Fruit fly (Drosophila melanogaster) whole organism, embryonic: ENCODE data around the gene opa.
A peak's percentile ranks its signal among the peaks of the same experiment; 100 is the strongest.

ENCODE experiments used
- Atf3 ChIP-seq: fragments of 200-800 bp; sonication (Bioruptor generic); optimal IDR thresholded peaks from 3 replicates; lab custom pipeline; 2016; ENCODE audit warnings: missing biosample characterization, missing genetic modification characterization
- BEAF-32 ChIP-seq: fragments of 200-800 bp; sonication (Bioruptor generic); optimal IDR thresholded peaks from 3 replicates; lab custom pipeline; 2017; ENCODE audit warnings: missing biosample characterization, missing genetic modification characterization, mild to moderate bottlenecking, moderate library complexity, missing genetic modification reagents
- CG10267 ChIP-seq: fragments of 200-800 bp; sonication (Bioruptor generic); optimal IDR thresholded peaks from 2 replicates; lab custom pipeline; 2018; ENCODE audit warnings: missing biosample characterization, mild to moderate bottlenecking, missing genetic modification characterization, moderate library complexity
- CG12219 ChIP-seq: fragments of 200-800 bp; sonication (Bioruptor generic); optimal IDR thresholded peaks from 3 replicates; lab custom pipeline; 2018; ENCODE audit warnings: missing biosample characterization, mild to moderate bottlenecking, missing genetic modification characterization
- CG14441 ChIP-seq: fragments of 200-800 bp; sonication (Bioruptor generic); IDR thresholded peaks from 2 replicates; pipeline ENCODE4 v1.3.6; 2022; ENCODE audit warnings: missing biosample characterization, missing genetic modification characterization
- CG15479 ChIP-seq: fragments of 200-800 bp; sonication (Bioruptor generic); optimal IDR thresholded peaks from 3 replicates; lab custom pipeline; 2019; ENCODE audit warnings: missing biosample characterization, mild to moderate bottlenecking, missing genetic modification characterization, moderate library complexity
- CG16813 ChIP-seq: fragments of 200-800 bp; sonication (Bioruptor generic); IDR thresholded peaks from 3 replicates; pipeline ENCODE4 v1.3.6; 2022; ENCODE audit warnings: missing biosample characterization, missing genetic modification characterization; ENCODE audit not compliant: partially characterized antibody
- CG2116 ChIP-seq: fragments of 200-800 bp; sonication (Bioruptor generic); optimal IDR thresholded peaks from 3 replicates; lab custom pipeline; 2018; ENCODE audit warnings: missing biosample characterization, mild to moderate bottlenecking, missing genetic modification characterization
- CG3163 ChIP-seq: fragments of 200-800 bp; sonication (Bioruptor generic); optimal IDR thresholded peaks from 3 replicates; lab custom pipeline; 2016; ENCODE audit warnings: missing biosample characterization, missing genetic modification characterization
- CG3407 ChIP-seq: fragments of 200-800 bp; sonication (Bioruptor generic); optimal IDR thresholded peaks from 2 replicates; lab custom pipeline; 2018; ENCODE audit warnings: missing biosample characterization, mild to moderate bottlenecking, missing genetic modification characterization
- CG3838 ChIP-seq: fragments of 200-800 bp; sonication (Bioruptor generic); optimal IDR thresholded peaks from 3 replicates; lab custom pipeline; 2016; ENCODE audit warnings: missing biosample characterization, missing genetic modification characterization
- CG4424 ChIP-seq: fragments of 200-800 bp; sonication (Bioruptor generic); optimal IDR thresholded peaks from 3 replicates; lab custom pipeline; 2016; ENCODE audit warnings: missing biosample characterization, missing genetic modification characterization
- CG6813 ChIP-seq: fragments of 200-800 bp; sonication (Bioruptor generic); optimal IDR thresholded peaks from 2 replicates; lab custom pipeline; 2017; ENCODE audit warnings: missing biosample characterization, missing genetic modification characterization, mild to moderate bottlenecking, moderate library complexity, missing genetic modification reagents
- CG7271 ChIP-seq: fragments of 200-800 bp; sonication (Bioruptor generic); optimal IDR thresholded peaks from 2 replicates; lab custom pipeline; 2018; ENCODE audit warnings: missing biosample characterization, mild to moderate bottlenecking, missing genetic modification characterization, moderate library complexity
- CG7357 ChIP-seq: fragments of 200-800 bp; sonication (Bioruptor generic); IDR thresholded peaks from 3 replicates; pipeline ENCODE4 v1.3.6; 2022; ENCODE audit warnings: missing biosample characterization, missing genetic modification characterization
- CG7556 ChIP-seq: fragments of 200-800 bp; sonication (Bioruptor generic); optimal IDR thresholded peaks from 2 replicates; lab custom pipeline; 2017; ENCODE audit warnings: missing biosample characterization, mild to moderate bottlenecking, missing genetic modification characterization
- CG9437 ChIP-seq: fragments of 200-800 bp; sonication (Bioruptor generic); optimal IDR thresholded peaks from 2 replicates; lab custom pipeline; 2018; ENCODE audit warnings: missing biosample characterization, mild to moderate bottlenecking, missing genetic modification characterization
- Camta ChIP-seq: fragments of 200-800 bp; sonication (Bioruptor generic); optimal IDR thresholded peaks from 2 replicates; lab custom pipeline; 2016; ENCODE audit warnings: missing biosample characterization, missing genetic modification characterization
- D ChIP-seq, 2 experiments: fragments of 200-800 bp in 1 of 2; fragments of >200 bp in 1 of 2; sonication (Bioruptor generic) in 1 of 2; optimal IDR thresholded peaks; 2 replicates in 1 of 2; 3 replicates in 1 of 2; lab custom pipeline; 2017; ENCODE audit warnings: mild to moderate bottlenecking in 1 of 2, missing biosample characterization in 1 of 2, missing genetic modification characterization in 1 of 2, missing genetic modification reagents in 1 of 2
- Drgx ChIP-seq: fragments of 200-800 bp; sonication (Bioruptor generic); IDR thresholded peaks from 2 replicates; pipeline ENCODE4 v1.3.6; 2022; ENCODE audit warnings: missing biosample characterization, missing genetic modification characterization
- E2f2 ChIP-seq: fragments of 200-800 bp; sonication (Bioruptor generic); IDR thresholded peaks from 2 replicates; pipeline ENCODE4 v1.3.6; 2022; ENCODE audit warnings: missing biosample characterization, missing genetic modification characterization
- Fer1 ChIP-seq: fragments of 200-800 bp; sonication (Bioruptor generic); optimal IDR thresholded peaks from 2 replicates; lab custom pipeline; 2017; ENCODE audit warnings: missing biosample characterization, mild to moderate bottlenecking, missing genetic modification characterization
- Fer3 ChIP-seq: fragments of 200-800 bp; sonication (Bioruptor generic); optimal IDR thresholded peaks from 2 replicates; lab custom pipeline; 2018; ENCODE audit warnings: missing biosample characterization, mild to moderate bottlenecking, missing genetic modification characterization, moderate library complexity
- H2.0 ChIP-seq: fragments of 200-800 bp; sonication (Bioruptor generic); IDR thresholded peaks from 2 replicates; pipeline ENCODE4 v1.3.6; 2022; ENCODE audit warnings: missing biosample characterization, missing genetic modification characterization
- Hey ChIP-seq: fragments of 200-800 bp; sonication (Bioruptor generic); optimal IDR thresholded peaks from 3 replicates; lab custom pipeline; 2018; ENCODE audit warnings: missing biosample characterization, mild to moderate bottlenecking, missing genetic modification characterization
- HmgZ ChIP-seq: fragments of 200-800 bp; sonication (Bioruptor generic); optimal IDR thresholded peaks from 2 replicates; lab custom pipeline; 2018; ENCODE audit warnings: missing biosample characterization, mild to moderate bottlenecking, missing genetic modification characterization
- Hr3 ChIP-seq: fragments of 200-800 bp; sonication (Bioruptor generic); optimal IDR thresholded peaks from 3 replicates; lab custom pipeline; 2016; ENCODE audit warnings: missing biosample characterization, missing genetic modification characterization
- Ptx1 ChIP-seq: fragments of 200-800 bp; sonication (Bioruptor generic); IDR thresholded peaks from 2 replicates; pipeline ENCODE4 v1.3.6; 2022; ENCODE audit warnings: missing biosample characterization, missing genetic modification characterization
- Ravus ChIP-seq: fragments of 200-800 bp; sonication (Bioruptor generic); IDR thresholded peaks from 2 replicates; pipeline ENCODE4 v1.3.6; 2022; ENCODE audit warnings: missing biosample characterization, missing genetic modification characterization
- Sox102F ChIP-seq: fragments of 200-800 bp; sonication (Bioruptor generic); optimal IDR thresholded peaks from 2 replicates; lab custom pipeline; 2018; ENCODE audit warnings: missing biosample characterization, mild to moderate bottlenecking, missing genetic modification characterization, moderate library complexity
- Spps ChIP-seq: fragments of 200-800 bp; sonication (Bioruptor generic); optimal IDR thresholded peaks from 2 replicates; lab custom pipeline; 2018; ENCODE audit warnings: missing biosample characterization, mild to moderate bottlenecking, missing genetic modification characterization
- Vsx1 ChIP-seq: fragments of 200-800 bp; sonication (Bioruptor generic); optimal IDR thresholded peaks from 2 replicates; lab custom pipeline; 2017; ENCODE audit warnings: missing biosample characterization, mild to moderate bottlenecking, missing genetic modification characterization, missing genetic modification reagents
- Xbp1 ChIP-seq: fragments of 200-800 bp; sonication (Bioruptor generic); optimal IDR thresholded peaks from 3 replicates; lab custom pipeline; 2016; ENCODE audit warnings: missing biosample characterization, mild to moderate bottlenecking, missing genetic modification characterization
- ash1 ChIP-seq: fragments of 200-800 bp; sonication (Bioruptor generic); optimal IDR thresholded peaks from 2 replicates; lab custom pipeline; 2018; ENCODE audit warnings: missing biosample characterization, mild to moderate bottlenecking, missing genetic modification characterization
- az2 ChIP-seq: fragments of 200-800 bp; sonication (Bioruptor generic); optimal IDR thresholded peaks from 3 replicates; lab custom pipeline; 2016; ENCODE audit warnings: missing biosample characterization, missing genetic modification characterization
- cad ChIP-seq: fragments of >200 bp; optimal IDR thresholded peaks from 2 replicates; lab custom pipeline; 2017; ENCODE audit warnings: missing biosample characterization, missing genetic modification characterization
- crc ChIP-seq: fragments of 200-800 bp; sonication (Bioruptor generic); optimal IDR thresholded peaks from 2 replicates; lab custom pipeline; 2016; ENCODE audit warnings: missing biosample characterization, missing genetic modification characterization
- crp ChIP-seq, 2 experiments: fragments of 200-800 bp; sonication (Bioruptor generic); optimal IDR thresholded peaks; 2 replicates in 1 of 2; 3 replicates in 1 of 2; lab custom pipeline; 2017; ENCODE audit warnings: missing biosample characterization in 2 of 2, missing genetic modification characterization in 2 of 2, mild to moderate bottlenecking in 1 of 2, moderate library complexity in 1 of 2
- dimm ChIP-seq: fragments of 200-800 bp; sonication (Bioruptor generic); IDR thresholded peaks from 2 replicates; pipeline ENCODE4 v1.3.6; 2022; ENCODE audit warnings: missing biosample characterization, missing genetic modification characterization
- jumu ChIP-seq: fragments of 200-800 bp; sonication (Bioruptor generic); optimal IDR thresholded peaks from 3 replicates; lab custom pipeline; 2016; ENCODE audit warnings: missing biosample characterization, missing genetic modification characterization
- kah ChIP-seq: fragments of 200-800 bp; sonication (Bioruptor generic); optimal IDR thresholded peaks from 2 replicates; lab custom pipeline; 2018; ENCODE audit warnings: missing biosample characterization, mild to moderate bottlenecking, missing genetic modification characterization
- kni ChIP-seq: fragments of 200-800 bp; sonication (Bioruptor generic); optimal IDR thresholded peaks from 3 replicates; lab custom pipeline; 2017; ENCODE audit warnings: mild to moderate bottlenecking, missing biosample characterization, missing genetic modification reagents, missing genetic modification characterization
- mam ChIP-seq: fragments of 200-800 bp; sonication (Bioruptor generic); optimal IDR thresholded peaks from 3 replicates; lab custom pipeline; 2016; ENCODE audit warnings: missing biosample characterization, missing genetic modification characterization
- nom ChIP-seq: fragments of 200-800 bp; sonication (Bioruptor generic); optimal IDR thresholded peaks from 2 replicates; lab custom pipeline; 2017; ENCODE audit warnings: missing biosample characterization, missing genetic modification characterization, mild to moderate bottlenecking, moderate library complexity, missing genetic modification reagents
- org-1 ChIP-seq: fragments of 200-800 bp; sonication (Bioruptor generic); optimal IDR thresholded peaks from 2 replicates; lab custom pipeline; 2017; ENCODE audit warnings: missing biosample characterization, missing genetic modification characterization
- ranshi ChIP-seq: fragments of 200-800 bp; sonication (Bioruptor generic); IDR thresholded peaks from 2 replicates; pipeline ENCODE4 v1.3.6; 2022; ENCODE audit warnings: missing biosample characterization, missing genetic modification characterization
- tll ChIP-seq, 2 experiments: fragments of 200-800 bp in 1 of 2; fragments of >200 bp in 1 of 2; sonication (Bioruptor generic) in 1 of 2; optimal IDR thresholded peaks; 2 replicates each; lab custom pipeline; 2017 to 2019; ENCODE audit warnings: missing biosample characterization in 2 of 2, missing genetic modification characterization in 2 of 2, mild to moderate bottlenecking in 1 of 2, moderate library complexity in 1 of 2
- tx ChIP-seq: fragments of 200-800 bp; sonication (Bioruptor generic); optimal IDR thresholded peaks from 2 replicates; lab custom pipeline; 2016; ENCODE audit warnings: missing biosample characterization, missing genetic modification characterization
- zen ChIP-seq: fragments of 200-800 bp; sonication (Bioruptor generic); optimal IDR thresholded peaks from 3 replicates; lab custom pipeline; 2018; ENCODE audit warnings: missing biosample characterization, mild to moderate bottlenecking, missing genetic modification characterization, moderate library complexity
- zf30C ChIP-seq: fragments of 200-800 bp; sonication (Bioruptor generic); optimal IDR thresholded peaks from 3 replicates; lab custom pipeline; 2018; ENCODE audit warnings: missing biosample characterization, mild to moderate bottlenecking, missing genetic modification characterization

Gene opa

dm6 chr3R:4849035-4849656 is 3.5 kb upstream of the opa start:
- TF ChIP-seq zf30C (GFP tag; lab: Kevin White, UChicago) = no peak
- TF ChIP-seq CG3407 (GFP tag; lab: Kevin White, UChicago) = no peak
- no peak for TF ChIP-seq jumu (GFP tag; lab: Kevin White, UChicago)
- no peak for TF ChIP-seq Xbp1 (GFP tag; lab: Kevin White, UChicago)
- no peak for TF ChIP-seq Camta (GFP tag; lab: Kevin White, UChicago)
- no peak for TF ChIP-seq Ravus (GFP tag; lab: Robert Waterston, UW)
- peak; percentile 98 for TF ChIP-seq cad
- TF ChIP-seq CG14441 = no peak
- no peak for TF ChIP-seq dimm
- no peak for TF ChIP-seq mam
- no peak for TF ChIP-seq CG9437 (GFP tag; lab: Kevin White, UChicago)
- no peak for TF ChIP-seq H2.0 (GFP tag; lab: Robert Waterston, UW)
- TF ChIP-seq HmgZ (tag; lab: Kevin White, UChicago) = no peak
- no peak for TF ChIP-seq Ptx1
- TF ChIP-seq org-1 (GFP tag; lab: Kevin White, UChicago) = no peak
- TF ChIP-seq tll (GFP tag; optimal IDR thresholded peaks at IDR 0.05; lab: Kevin White, UChicago) = peak in 1 of 2 experiments; percentile 100
- TF ChIP-seq ash1 (GFP tag; lab: Kevin White, UChicago) = no peak
- peak; percentile 64 for TF ChIP-seq D (optimal IDR thresholded peaks at IDR 0.05; lab: Kevin White, UChicago)
- TF ChIP-seq D (GFP tag; optimal IDR thresholded peaks at IDR 0.05; lab: Kevin White, UChicago) = no peak
- TF ChIP-seq Drgx (GFP tag; lab: Robert Waterston, UW) = no peak
- TF ChIP-seq CG15479 (GFP tag; lab: Kevin White, UChicago) = peak; percentile 42
- no peak for TF ChIP-seq az2 (GFP tag; lab: Kevin White, UChicago)
- TF ChIP-seq ranshi (GFP tag; lab: Robert Waterston, UW) = no peak
- peak; percentile 77 for TF ChIP-seq zen (tag; lab: Kevin White, UChicago)
- no peak for TF ChIP-seq Vsx1
- no peak for TF ChIP-seq CG7357 (GFP tag; lab: Robert Waterston, UW)
- no peak for TF ChIP-seq BEAF-32
- no peak for TF ChIP-seq CG10267 (tag; lab: Kevin White, UChicago)
- TF ChIP-seq CG3163 (GFP tag; lab: Kevin White, UChicago) = no peak
- TF ChIP-seq CG3838 = no peak
- no peak for TF ChIP-seq Atf3
- TF ChIP-seq CG4424 (GFP tag; lab: Kevin White, UChicago) = no peak
- no peak for TF ChIP-seq CG16813
- no peak for TF ChIP-seq CG12219
- no peak for TF ChIP-seq CG6813 (GFP tag; lab: Kevin White, UChicago)
- no peak for TF ChIP-seq kni (GFP tag; lab: Kevin White, UChicago)
- no peak for TF ChIP-seq CG7556 (GFP tag; lab: Kevin White, UChicago)
- TF ChIP-seq E2f2 (GFP tag; lab: Robert Waterston, UW) = no peak
- TF ChIP-seq Fer1 (GFP tag; lab: Kevin White, UChicago) = no peak
- TF ChIP-seq Spps (tag; lab: Kevin White, UChicago) = no peak
- TF ChIP-seq kah (GFP tag; lab: Kevin White, UChicago) = no peak
- no peak for TF ChIP-seq Hr3
- no peak for TF ChIP-seq crp (GFP tag; optimal IDR thresholded peaks at IDR 0.05; lab: Kevin White, UChicago)
- TF ChIP-seq tx (GFP tag; lab: Kevin White, UChicago) = no peak
- no peak for TF ChIP-seq Fer3 (tag; lab: Kevin White, UChicago)
- no peak for TF ChIP-seq Hey (tag; lab: Kevin White, UChicago)
- peak; percentile 73 for TF ChIP-seq CG7271 (tag; lab: Kevin White, UChicago)
- no peak for TF ChIP-seq nom
- no peak for TF ChIP-seq Sox102F (GFP tag; lab: Kevin White, UChicago)
- TF ChIP-seq CG2116 = no peak
- no peak for TF ChIP-seq crc (GFP tag; lab: Kevin White, UChicago)
